Worm (Caenorhabditis elegans) whole organism, L2 larva: ENCODE measurements around the gene R10E4.1.

Experiments
- C34F6.9 ChIP-seq: fragments of 150-350 bp; optimal IDR thresholded peaks from 2 replicates; lab custom pipeline; 2014; ENCODE audit warnings: missing biosample characterization, missing genetic modification characterization
- F13H6.1 ChIP-seq: sonication (generic microtip); optimal IDR thresholded peaks from 2 replicates; lab custom pipeline; 2016; ENCODE audit warnings: missing genetic modification characterization, missing compliant biosample characterization
- R02D3.7 ChIP-seq: fragments of 150-350 bp; optimal IDR thresholded peaks from 2 replicates; lab custom pipeline; 2014; ENCODE audit warnings: missing biosample characterization, missing genetic modification characterization
- ZK546.5 ChIP-seq: sonication (generic microtip); optimal IDR thresholded peaks from 2 replicates; lab custom pipeline; 2017; ENCODE audit warnings: missing biosample characterization, missing genetic modification characterization
- alr-1 ChIP-seq: fragments of 150-350 bp; optimal IDR thresholded peaks from 2 replicates; lab custom pipeline; 2014; ENCODE audit warnings: missing biosample characterization, missing genetic modification characterization
- aly-2 ChIP-seq: fragments of 150-350 bp; optimal IDR thresholded peaks from 2 replicates; lab custom pipeline; 2014; ENCODE audit warnings: missing biosample characterization, missing genetic modification characterization
- ama-1 ChIP-seq: fragments of 150-350 bp; optimal IDR thresholded peaks from 2 replicates; lab custom pipeline; 2018; ENCODE audit warnings: inconsistent platforms
- blmp-1 ChIP-seq: sonication (generic microtip); optimal IDR thresholded peaks from 2 replicates; lab custom pipeline; 2017; ENCODE audit warnings: missing genetic modification characterization, mild to moderate bottlenecking, missing compliant biosample characterization, antibody characterized with exemption, moderate library complexity; ENCODE audit not compliant: insufficient read depth
- ceh-16 ChIP-seq: fragments of 150-350 bp; optimal IDR thresholded peaks from 2 replicates; lab custom pipeline; 2014; ENCODE audit warnings: missing biosample characterization, missing genetic modification characterization
- crh-2 ChIP-seq: sonication (generic microtip); optimal IDR thresholded peaks from 2 replicates; lab custom pipeline; 2017; ENCODE audit warnings: missing biosample characterization, missing genetic modification characterization
- dmd-4 ChIP-seq: sonication (generic microtip); optimal IDR thresholded peaks from 2 replicates; lab custom pipeline; 2017; ENCODE audit warnings: missing biosample characterization, missing genetic modification characterization
- egl-27 ChIP-seq: sonication (generic microtip); optimal IDR thresholded peaks from 3 replicates; lab custom pipeline; 2017; ENCODE audit warnings: missing biosample characterization, missing genetic modification reagents, missing genetic modification characterization
- elt-1 ChIP-seq: fragments of 150-350 bp; optimal IDR thresholded peaks from 2 replicates; lab custom pipeline; 2014; ENCODE audit warnings: missing biosample characterization, missing genetic modification characterization
- elt-3 ChIP-seq: sonication (generic microtip); optimal IDR thresholded peaks from 2 replicates; lab custom pipeline; 2017; ENCODE audit warnings: missing biosample characterization, missing genetic modification characterization
- fos-1 ChIP-seq: fragments of 150-350 bp; optimal IDR thresholded peaks from 2 replicates; lab custom pipeline; 2014; ENCODE audit warnings: missing biosample characterization, missing genetic modification characterization
- gmeb-1 ChIP-seq: fragments of 150-350 bp; optimal IDR thresholded peaks from 2 replicates; lab custom pipeline; 2014; ENCODE audit warnings: missing biosample characterization, missing genetic modification characterization
- lin-11 ChIP-seq: fragments of 150-350 bp; sonication (generic microtip); optimal IDR thresholded peaks from 2 replicates; lab custom pipeline; 2014; ENCODE audit warnings: missing biosample characterization, missing genetic modification characterization, inconsistent platforms, mixed read lengths
- lin-13 ChIP-seq: fragments of 150-350 bp; optimal IDR thresholded peaks from 2 replicates; lab custom pipeline; 2014; ENCODE audit warnings: missing biosample characterization, missing genetic modification reagents, missing genetic modification characterization
- lsy-2 ChIP-seq, 2 experiments: fragments of 150-350 bp in 1 of 2; sonication (generic microtip) in 1 of 2; optimal IDR thresholded peaks; 2 replicates each; lab custom pipeline; 2014 to 2017; ENCODE audit warnings: missing biosample characterization in 2 of 2, missing genetic modification characterization in 2 of 2
- mbf-1 ChIP-seq: sonication (generic microtip); optimal IDR thresholded peaks from 2 replicates; lab custom pipeline; 2017; ENCODE audit warnings: missing biosample characterization, missing genetic modification characterization
- nhr-10 ChIP-seq: sonication (generic microtip); optimal IDR thresholded peaks from 2 replicates; lab custom pipeline; 2017; ENCODE audit warnings: missing biosample characterization, missing genetic modification characterization
- nhr-11 ChIP-seq: fragments of 150-350 bp; optimal IDR thresholded peaks from 2 replicates; lab custom pipeline; 2014; ENCODE audit warnings: missing biosample characterization, missing genetic modification characterization
- nhr-12 ChIP-seq: fragments of 150-350 bp; optimal IDR thresholded peaks from 2 replicates; lab custom pipeline; 2014; ENCODE audit warnings: missing biosample characterization, missing genetic modification characterization
- nhr-129 ChIP-seq: fragments of 150-350 bp; optimal IDR thresholded peaks from 2 replicates; lab custom pipeline; 2014; ENCODE audit warnings: missing biosample characterization, missing genetic modification characterization
- nhr-21 ChIP-seq: fragments of 150-350 bp; optimal IDR thresholded peaks from 2 replicates; lab custom pipeline; 2014; ENCODE audit warnings: missing biosample characterization, missing genetic modification characterization
- nhr-237 ChIP-seq: fragments of 150-350 bp; optimal IDR thresholded peaks from 2 replicates; lab custom pipeline; 2014; ENCODE audit warnings: missing biosample characterization, missing genetic modification characterization
- nhr-25 ChIP-seq: fragments of 150-350 bp; sonication (generic microtip); optimal IDR thresholded peaks from 3 replicates; lab custom pipeline; 2014; ENCODE audit warnings: missing biosample characterization, missing genetic modification characterization
- nhr-6 ChIP-seq: fragments of 150-350 bp; optimal IDR thresholded peaks from 2 replicates; lab custom pipeline; 2014; ENCODE audit warnings: missing biosample characterization, missing genetic modification characterization
- nhr-77 ChIP-seq: fragments of 150-350 bp; optimal IDR thresholded peaks from 2 replicates; lab custom pipeline; 2014; ENCODE audit warnings: missing biosample characterization, missing genetic modification characterization
- sem-4 ChIP-seq: fragments of 150-350 bp; optimal IDR thresholded peaks from 2 replicates; lab custom pipeline; 2014; ENCODE audit warnings: missing biosample characterization, missing genetic modification reagents, missing genetic modification characterization
- skn-1 ChIP-seq: sonication (generic microtip); optimal IDR thresholded peaks from 2 replicates; lab custom pipeline; 2017; ENCODE audit warnings: missing biosample characterization, missing genetic modification characterization
- sma-3 ChIP-seq: sonication (generic microtip); optimal IDR thresholded peaks from 2 replicates; lab custom pipeline; 2016; ENCODE audit warnings: missing genetic modification reagents, missing genetic modification characterization, missing compliant biosample characterization
- sma-9 ChIP-seq, 2 experiments: fragments of 150-350 bp in 1 of 2; sonication (generic microtip) in 1 of 2; optimal IDR thresholded peaks; 2 replicates each; lab custom pipeline; 2014 to 2016; ENCODE audit warnings: missing genetic modification characterization in 2 of 2, mild to moderate bottlenecking in 1 of 2, missing biosample characterization in 1 of 2, missing compliant biosample characterization in 1 of 2, missing genetic modification reagents in 1 of 2, moderate library complexity in 1 of 2
- snpc-4 ChIP-seq: fragments of 150-350 bp; optimal IDR thresholded peaks from 2 replicates; lab custom pipeline; 2014; ENCODE audit warnings: missing biosample characterization, missing genetic modification characterization
- unc-39 ChIP-seq: fragments of 150-350 bp; optimal IDR thresholded peaks from 2 replicates; lab custom pipeline; 2014; ENCODE audit warnings: missing biosample characterization, missing genetic modification characterization
- unc-55 ChIP-seq: fragments of 150-350 bp; sonication (generic microtip); optimal IDR thresholded peaks from 3 replicates; lab custom pipeline; 2014; ENCODE audit warnings: missing biosample characterization, missing genetic modification reagents, missing genetic modification characterization
- zag-1 ChIP-seq: fragments of 150-350 bp; optimal IDR thresholded peaks from 2 replicates; lab custom pipeline; 2014; ENCODE audit warnings: missing biosample characterization, missing genetic modification characterization
- ztf-1 ChIP-seq: fragments of 200-800 bp; sonication (Bioruptor generic); conservative IDR thresholded peaks from 2 replicates; pipeline ENCODE4 v1.3.6; 2022; ENCODE audit warnings: missing genetic modification characterization, missing compliant biosample characterization
- ztf-11 ChIP-seq: sonication (generic microtip); optimal IDR thresholded peaks from 2 replicates; lab custom pipeline; 2017; ENCODE audit warnings: missing biosample characterization, missing genetic modification characterization
- ztf-4 ChIP-seq: fragments of 150-350 bp; optimal IDR thresholded peaks from 2 replicates; lab custom pipeline; 2014; ENCODE audit warnings: missing biosample characterization, missing genetic modification characterization

The R10E4.1 gene

DNA sequence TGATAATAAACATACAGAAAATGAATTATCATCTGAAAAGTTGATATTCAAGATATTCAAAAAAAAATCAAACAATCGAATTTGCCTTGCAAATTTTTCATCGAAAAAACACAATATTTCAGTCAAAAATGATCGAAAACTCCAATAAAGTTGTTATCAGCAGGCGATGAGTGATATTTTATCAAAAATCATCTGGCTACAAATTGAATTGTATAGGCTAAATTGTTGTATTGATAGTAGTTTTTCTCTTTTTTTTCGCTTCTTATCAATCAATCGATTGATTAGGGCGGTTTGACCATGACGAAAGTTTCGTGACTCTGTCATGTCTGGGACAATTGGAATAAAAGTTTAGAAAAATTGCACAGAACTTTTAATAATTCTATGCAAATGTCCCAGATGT is 29.4 kb upstream of the R10E4.1 start:
- TF ChIP-seq fos-1 (tag; lab: Kevin White, UChicago) (peak; percentile 89), unc-39 (tag; lab: Kevin White, UChicago) (no peak), unc-55 (GFP tag; lab: Kevin White, UChicago) (no peak), gmeb-1 (tag; lab: Kevin White, UChicago) (peak; percentile 38), crh-2 (peak; percentile 38), nhr-11 (tag; lab: Kevin White, UChicago) (no peak), nhr-21 (tag; lab: Kevin White, UChicago) (no peak), sma-9 (GFP tag; optimal IDR thresholded peaks at IDR 0.05; lab: Kevin White, UChicago) (peak; percentile 32), sma-9 (tag; optimal IDR thresholded peaks at IDR 0.05; lab: Kevin White, UChicago) (no peak), dmd-4 (tag; lab: Kevin White, UChicago) (no peak), blmp-1 (no peak), aly-2 (no peak), R02D3.7 (no peak), ZK546.5 (tag; lab: Kevin White, UChicago) (no peak), mbf-1 (tag; lab: Kevin White, UChicago) (no peak), nhr-10 (no peak), skn-1 (tag; lab: Kevin White, UChicago) (no peak), zag-1 (tag; lab: Kevin White, UChicago) (no peak), elt-1 (tag; lab: Kevin White, UChicago) (no peak), nhr-25 (tag; lab: Kevin White, UChicago) (no peak), lin-11 (no peak), nhr-237 (tag; lab: Kevin White, UChicago) (no peak)

DNA sequence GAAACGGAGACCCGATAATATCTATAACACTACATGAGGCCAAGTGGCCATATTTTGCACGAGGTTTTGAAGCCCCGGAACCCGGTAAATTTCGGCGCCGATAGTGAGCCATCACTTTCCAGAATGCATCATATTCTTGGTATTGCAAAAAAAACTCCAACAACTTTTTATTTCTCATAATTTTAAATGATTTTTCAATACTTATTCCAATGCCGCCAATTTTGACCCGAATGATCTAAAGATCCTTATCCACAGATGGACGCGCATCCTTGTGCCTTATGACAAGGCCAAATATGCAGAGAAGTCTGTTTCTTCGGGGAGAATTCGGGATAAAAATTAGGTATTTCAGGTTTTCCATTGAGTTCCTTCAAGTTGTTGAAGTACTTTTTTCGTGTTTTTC is 28.4 kb upstream of the R10E4.1 start:
- TF ChIP-seq R02D3.7 (no peak), nhr-12 (tag; lab: Kevin White, UChicago) (no peak), nhr-10 (no peak), nhr-129 (no peak), elt-1 (tag; lab: Kevin White, UChicago) (no peak), ztf-1 (GFP tag; lab: Robert Waterston, UW) (no peak), egl-27 (tag; lab: Kevin White, UChicago) (no peak), lin-13 (no peak), sma-9 (GFP tag; optimal IDR thresholded peaks at IDR 0.05; lab: Kevin White, UChicago) (no peak), sma-9 (tag; optimal IDR thresholded peaks at IDR 0.05; lab: Kevin White, UChicago) (no peak), nhr-6 (tag; lab: Kevin White, UChicago) (no peak), alr-1 (no peak), sem-4 (no peak), ama-1 (lab: Kevin White, UChicago) (no peak), zag-1 (tag; lab: Kevin White, UChicago) (no peak), nhr-25 (tag; lab: Kevin White, UChicago) (no peak), lin-11 (no peak), snpc-4 (tag; lab: Kevin White, UChicago) (no peak), skn-1 (tag; lab: Kevin White, UChicago) (no peak)

DNA sequence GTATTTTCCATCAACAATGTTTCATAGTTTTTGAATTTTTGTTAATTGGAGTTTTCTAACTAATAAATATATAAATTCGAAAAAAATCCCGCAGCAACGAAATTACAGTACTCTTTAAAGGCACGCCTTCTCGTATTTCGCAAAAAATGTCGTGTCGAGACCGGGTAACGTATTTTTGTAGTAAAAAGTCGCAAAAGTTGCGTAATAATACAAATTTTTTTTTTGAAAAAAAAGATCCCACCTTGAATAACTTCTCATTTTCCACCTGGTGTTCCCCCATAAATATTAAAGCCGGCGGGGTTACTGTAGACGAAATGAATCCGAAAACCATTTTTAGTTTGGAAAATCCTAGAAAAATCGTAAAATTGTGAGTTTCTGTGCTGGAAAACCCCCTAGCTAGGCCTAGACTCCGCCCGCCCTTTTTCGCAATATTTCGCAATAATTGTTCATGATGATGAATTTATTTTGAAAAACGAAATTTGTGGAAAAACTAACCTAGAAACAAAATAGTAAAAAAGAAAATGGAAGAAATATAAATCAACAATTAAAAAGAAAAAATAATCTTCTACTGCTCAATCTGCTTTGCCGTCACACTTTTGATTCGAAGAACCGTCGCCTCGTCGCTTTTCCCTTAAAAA is 27.2 kb upstream of the R10E4.1 start, which contains the start of gene F43C1.7:
Gene F43C1.7, minus strand, starts transcription at position 351 of the 638 bp plus-strand sequence.
- TF ChIP-seq nhr-129 (peak; percentile 64), dmd-4 (tag; lab: Kevin White, UChicago) (no peak)

DNA sequence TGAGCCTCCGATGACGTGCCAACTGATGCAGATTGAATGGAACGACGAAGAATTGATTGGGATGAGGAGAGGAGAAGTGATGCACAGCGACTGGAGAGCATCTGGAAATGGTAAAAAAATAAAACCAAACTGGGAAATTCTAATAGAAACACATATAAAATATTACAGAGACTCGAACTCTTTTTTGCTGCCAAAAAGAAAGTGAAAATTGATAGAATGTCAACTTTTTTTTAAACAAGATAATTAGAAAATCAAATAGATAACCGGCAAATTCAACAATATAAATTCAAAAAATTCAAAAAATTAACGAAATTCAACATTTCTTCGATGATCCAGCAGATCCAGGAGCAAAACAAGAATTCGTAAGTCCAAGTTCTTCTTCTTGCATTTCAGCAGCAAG is 26.1 kb upstream of the R10E4.1 start, which contains the start of gene mrpl-21:
Gene mrpl-21, minus strand, starts transcription at position 101 of the 400 bp plus-strand sequence.
- no peak for TF ChIP-seq nhr-77 (tag; lab: Kevin White, UChicago)
- no peak for TF ChIP-seq nhr-10
- TF ChIP-seq ztf-4: no peak
- no peak for TF ChIP-seq C34F6.9 (tag; lab: Kevin White, UChicago)
- TF ChIP-seq lsy-2 (tag; optimal IDR thresholded peaks at IDR 0.05; lab: Kevin White, UChicago): no peak
- no peak for TF ChIP-seq R02D3.7
- no peak for TF ChIP-seq ztf-11 (tag; lab: Kevin White, UChicago)
- TF ChIP-seq snpc-4 (tag; lab: Kevin White, UChicago): no peak
- no peak for TF ChIP-seq elt-3 (tag; lab: Kevin White, UChicago)
- TF ChIP-seq lin-13: no peak
- no peak for TF ChIP-seq nhr-11 (tag; lab: Kevin White, UChicago)
- no peak for TF ChIP-seq ztf-1 (GFP tag; lab: Robert Waterston, UW)
- TF ChIP-seq nhr-25 (tag; lab: Kevin White, UChicago): no peak
- TF ChIP-seq sma-3: no peak
- no peak for TF ChIP-seq F13H6.1
- no peak for TF ChIP-seq nhr-237 (tag; lab: Kevin White, UChicago)
- TF ChIP-seq ceh-16 (tag; lab: Kevin White, UChicago): no peak
- TF ChIP-seq blmp-1: no peak
